Fruit fly (Drosophila melanogaster) S2 (cell line): ENCODE data around the gene CtsL4.

ENCODE experiments used
- CG8478 ChIP-seq: fragments of >200 bp; optimal IDR thresholded peaks from 2 replicates; lab custom pipeline; 2018
- CTCF ChIP-seq, 2 experiments: fragments of >200 bp; optimal IDR thresholded peaks; 2 replicates each; lab custom pipeline; 2018

- TF ChIP-seq CG8478 (lab: Kevin White, UChicago), result no peak
- TF ChIP-seq CTCF (optimal IDR thresholded peaks at IDR 0.05; lab: Kevin White, UChicago), result no peak
Measured at dm6 chr2L:10321612-10322011, 34.8 kb downstream of the CtsL4 start.
